Fruit fly (Drosophila melanogaster): Measurements from ENCODE around the gene strat.

Gene strat

DNA sequence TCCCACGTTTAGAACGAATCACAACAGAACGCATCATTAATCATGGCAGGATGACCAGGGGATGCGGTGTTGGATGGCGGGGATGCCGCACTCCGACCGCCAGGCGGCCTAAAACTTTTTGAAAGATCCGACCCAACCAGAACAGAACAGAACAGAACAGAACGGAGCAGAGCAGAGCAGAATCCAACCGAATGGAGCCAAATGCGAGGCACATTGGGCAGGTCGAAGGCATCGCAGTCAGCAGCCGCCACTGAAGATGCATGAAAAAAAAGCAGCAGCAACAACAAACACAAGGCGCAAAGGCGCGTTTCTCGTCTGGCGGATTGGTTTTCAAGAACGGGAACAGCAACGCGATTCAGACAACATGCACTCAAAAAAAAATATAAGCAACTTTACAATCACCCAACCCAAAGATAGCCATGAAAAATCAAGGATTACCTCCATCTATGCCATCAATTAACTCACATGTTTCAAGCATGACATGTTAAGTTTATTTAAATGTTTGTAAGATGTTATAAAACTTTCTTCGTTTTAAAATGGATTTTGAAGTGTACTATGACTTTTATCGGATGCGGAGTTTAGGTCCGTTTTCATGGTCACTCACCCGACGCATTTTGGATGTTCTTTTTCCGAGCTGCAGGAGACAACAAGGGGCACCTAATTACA, 40.6 kb upstream of the strat start (continued):
- TF ChIP-seq Atf3 (GFP tag; optimal IDR thresholded peaks at IDR 0.05): peak; percentile 56
- TF ChIP-seq lab (GFP tag; optimal IDR thresholded peaks at IDR 0.05): peak; percentile 18
- TF ChIP-seq hb (GFP tag; IDR thresholded peaks at IDR 0.05; ENCODE audit: partially characterized antibody): no peak
- no peak for TF ChIP-seq CG6654 (GFP tag; optimal IDR thresholded peaks at IDR 0.05)
- TF ChIP-seq CG17568 (GFP tag; optimal IDR thresholded peaks at IDR 0.05): peak; percentile 28
- no peak for TF ChIP-seq CG12299 (tag; optimal IDR thresholded peaks at IDR 0.05)
- TF ChIP-seq CG9797 (GFP tag; optimal IDR thresholded peaks at IDR 0.05): no peak
- TF ChIP-seq Oli (tag; optimal IDR thresholded peaks at IDR 0.05): peak; percentile 71
- TF ChIP-seq emc (GFP tag; optimal IDR thresholded peaks at IDR 0.05): no peak
- no peak for TF ChIP-seq Lpt (GFP tag; optimal IDR thresholded peaks at IDR 0.05)
- TF ChIP-seq GATAe (GFP tag; conservative IDR thresholded peaks at IDR 0.05): no peak
- peak; percentile 20 for TF ChIP-seq repo (GFP tag; optimal IDR thresholded peaks at IDR 0.05)
- peak; percentile 76 for TF ChIP-seq CG16815 (GFP tag; optimal IDR thresholded peaks at IDR 0.05)
- peak; percentile 27 for TF ChIP-seq Ets97D (GFP tag; optimal IDR thresholded peaks at IDR 0.05)
- TF ChIP-seq Jarid2 (GFP tag; optimal IDR thresholded peaks at IDR 0.05): no peak
- TF ChIP-seq wor (GFP tag; IDR thresholded peaks at IDR 0.05): no peak; the same call in 1 of the 2 replicates
- peak; percentile 63 for TF ChIP-seq CG16863 (GFP tag; optimal IDR thresholded peaks at IDR 0.05)
- TF ChIP-seq dysf (GFP tag; IDR thresholded peaks at IDR 0.05): peak; percentile 33; the same call in 1 of the 3 replicates
- TF ChIP-seq bowl (GFP tag; IDR thresholded peaks at IDR 0.05): no peak
- no peak for TF ChIP-seq Fer1 (GFP tag; optimal IDR thresholded peaks at IDR 0.05)
- no peak for TF ChIP-seq schlank (tag; optimal IDR thresholded peaks at IDR 0.05)
- no peak for TF ChIP-seq CkIIα-i1 (GFP tag; IDR thresholded peaks at IDR 0.05)
- no peak for TF ChIP-seq Neu2 (GFP tag; optimal IDR thresholded peaks at IDR 0.05; ENCODE audit: borderline replicate concordance)
- TF ChIP-seq slbo (GFP tag; IDR thresholded peaks at IDR 0.05): peak; percentile 36
- no peak for TF ChIP-seq pan (optimal IDR thresholded peaks at IDR 0.05)
- peak in 1 of 2 experiments; percentile 42 for TF ChIP-seq pan (GFP tag; optimal IDR thresholded peaks at IDR 0.05 in 1 of 2, IDR thresholded peaks at IDR 0.05 in 1 of 2)
- TF ChIP-seq CG10543 (GFP tag; optimal IDR thresholded peaks at IDR 0.05): no peak
- no peak for TF ChIP-seq Ptx1 (GFP tag; IDR thresholded peaks at IDR 0.05)
- no peak for TF ChIP-seq gt (GFP tag; IDR thresholded peaks at IDR 0.05)
- peak; percentile 49 for TF ChIP-seq pnt (GFP tag; optimal IDR thresholded peaks at IDR 0.05)
- TF ChIP-seq jigr1 (GFP tag; IDR thresholded peaks at IDR 0.05): no peak
- no peak for TF ChIP-seq Aef1 (GFP tag; IDR thresholded peaks at IDR 0.05)
- no peak for TF ChIP-seq pros (GFP tag; optimal IDR thresholded peaks at IDR 0.05)
- TF ChIP-seq CG7271 (tag; optimal IDR thresholded peaks at IDR 0.05): peak; percentile 46
- no peak for TF ChIP-seq HLH4C (GFP tag; IDR thresholded peaks at IDR 0.05; ENCODE audit: partially characterized antibody)
- TF ChIP-seq Myb (GFP tag; optimal IDR thresholded peaks at IDR 0.05): no peak
- TF ChIP-seq CG8765 (GFP tag; IDR thresholded peaks at IDR 0.05): peak; percentile 69; the same call in 1 of the 2 replicates
- TF ChIP-seq MESR4 (GFP tag; optimal IDR thresholded peaks at IDR 0.05): no peak
- TF ChIP-seq oc (tag; optimal IDR thresholded peaks at IDR 0.05): peak; percentile 28
- TF ChIP-seq B-H2 (GFP tag; optimal IDR thresholded peaks at IDR 0.05): no peak
- TF ChIP-seq trh (GFP tag; optimal IDR thresholded peaks at IDR 0.05): no peak
- peak; percentile 60 for TF ChIP-seq Six4 (GFP tag; optimal IDR thresholded peaks at IDR 0.05)
- peak; percentile 89 to 92 for TF ChIP-seq bsh (GFP tag; optimal IDR thresholded peaks at IDR 0.05)
- no peak for TF ChIP-seq Sin3A (optimal IDR thresholded peaks at IDR 0.05)
- no peak for TF ChIP-seq CG31365 (tag; optimal IDR thresholded peaks at IDR 0.05)
- peak; percentile 80; the same call in 2 of the 3 replicates for TF ChIP-seq otp (GFP tag; IDR thresholded peaks at IDR 0.05)
- TF ChIP-seq CG14965 (GFP tag; optimal IDR thresholded peaks at IDR 0.05; ENCODE audit: borderline replicate concordance): no peak
- peak; percentile 68 for TF ChIP-seq NC2β (GFP tag; optimal IDR thresholded peaks at IDR 0.05)
- no peak for TF ChIP-seq toy (GFP tag; IDR thresholded peaks at IDR 0.05)
- TF ChIP-seq CG4328 (GFP tag; optimal IDR thresholded peaks at IDR 0.05): no peak
- TF ChIP-seq CG15011 (GFP tag; optimal IDR thresholded peaks at IDR 0.05): no peak

All from whole organism, embryonic.